Fruit fly (Drosophila melanogaster): ENCODE results near the gene Nepl6.

Gene Nepl6

DNA sequence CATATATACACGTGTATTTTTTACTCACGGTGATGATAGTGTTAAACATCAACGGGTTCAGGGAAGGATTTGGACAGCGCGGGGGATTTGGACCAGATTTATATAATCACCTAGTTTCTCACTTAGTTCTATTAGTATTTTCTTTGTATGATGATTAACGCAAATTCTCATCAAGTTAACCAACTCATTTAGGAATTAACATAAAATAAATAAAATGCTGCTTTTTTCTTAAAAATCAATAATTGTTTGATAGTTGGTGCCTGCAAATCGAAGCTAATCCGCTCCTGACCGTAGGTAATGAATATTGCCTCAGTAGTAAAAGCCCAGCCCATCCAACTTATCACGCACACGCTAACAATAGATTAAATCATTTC, 33.5 kb downstream of the Nepl6 start (continued):
- TF ChIP-seq corto (GFP tag; optimal IDR thresholded peaks at IDR 0.05) (no peak), maf-S (GFP tag; optimal IDR thresholded peaks at IDR 0.05) (peak; percentile 70), al (GFP tag; IDR thresholded peaks at IDR 0.05) (peak; percentile 82), pum (GFP tag; optimal IDR thresholded peaks at IDR 0.05) (peak; percentile 83), CG1832 (GFP tag; optimal IDR thresholded peaks at IDR 0.05) (no peak), CG10147 (GFP tag; optimal IDR thresholded peaks at IDR 0.05) (peak; percentile 84), gem (tag; optimal IDR thresholded peaks at IDR 0.05) (peak; percentile 92), cwo (GFP tag; optimal IDR thresholded peaks at IDR 0.05) (peak; percentile 98), pzg (GFP tag; optimal IDR thresholded peaks at IDR 0.05) (no peak), CG3065 (GFP tag; optimal IDR thresholded peaks at IDR 0.05) (peak; percentile 15), gcm (GFP tag; optimal IDR thresholded peaks at IDR 0.05) (peak; percentile 17), Optix (GFP tag; IDR thresholded peaks at IDR 0.05) (peak; percentile 63; the same call in 2 of the 3 replicates), CG8388 (GFP tag; optimal IDR thresholded peaks at IDR 0.05) (peak; percentile 39), CG14441 (GFP tag; IDR thresholded peaks at IDR 0.05) (peak; percentile 88), CG17361 (GFP tag; IDR thresholded peaks at IDR 0.05) (peak; percentile 71; the same call in 2 of the 3 replicates), CG4424 (GFP tag; optimal IDR thresholded peaks at IDR 0.05) (peak; percentile 78), chn (GFP tag; optimal IDR thresholded peaks at IDR 0.05) (peak; percentile 65), Gug (GFP tag; IDR thresholded peaks at IDR 0.05) (peak; percentile 74; the same call in 3 of the 4 replicates), vnd (GFP tag; IDR thresholded peaks at IDR 0.05; ENCODE audit: partially characterized antibody) (no peak), chinmo (GFP tag; IDR thresholded peaks at IDR 0.05; ENCODE audit: partially characterized antibody) (no peak), NfI (GFP tag; optimal IDR thresholded peaks at IDR 0.05) (peak; percentile 89), C15 (GFP tag; IDR thresholded peaks at IDR 0.05) (peak; percentile 65; the same call in 1 of the 3 replicates), mam (GFP tag; optimal IDR thresholded peaks at IDR 0.05) (peak; percentile 96), CG17829 (tag; optimal IDR thresholded peaks at IDR 0.05) (peak; percentile 70), CG9817 (tag; optimal IDR thresholded peaks at IDR 0.05) (peak; percentile 94), gsb (GFP tag; IDR thresholded peaks at IDR 0.05) (peak; percentile 78), CG10321 (GFP tag; IDR thresholded peaks at IDR 0.05) (no peak), schlank (tag; optimal IDR thresholded peaks at IDR 0.05) (peak; percentile 79), CG15479 (GFP tag; optimal IDR thresholded peaks at IDR 0.05) (no peak), Hey (tag; optimal IDR thresholded peaks at IDR 0.05) (no peak), ranshi (GFP tag; IDR thresholded peaks at IDR 0.05) (peak; percentile 90), CG10462 (GFP tag; optimal IDR thresholded peaks at IDR 0.05) (peak; percentile 68), az2 (GFP tag; optimal IDR thresholded peaks at IDR 0.05) (peak; percentile 68), Spps (tag; optimal IDR thresholded peaks at IDR 0.05) (peak; percentile 2), cad (GFP tag; optimal IDR thresholded peaks at IDR 0.05) (no peak), Xbp1 (GFP tag; optimal IDR thresholded peaks at IDR 0.05) (peak; percentile 72), sqz (GFP tag; optimal IDR thresholded peaks at IDR 0.05) (peak; percentile 45), CG15696 (tag; optimal IDR thresholded peaks at IDR 0.05) (peak; percentile 55), knrl (GFP tag; IDR thresholded peaks at IDR 0.05; ENCODE audit: partially characterized antibody) (peak; percentile 47; the same call in 1 of the 3 replicates), Ets65A (GFP tag) (peak; percentile 94), Vsx1 (GFP tag; optimal IDR thresholded peaks at IDR 0.05) (peak; percentile 56), da (GFP tag; optimal IDR thresholded peaks at IDR 0.05) (peak; percentile 38), Lhr (GFP tag; optimal IDR thresholded peaks at IDR 0.05) (peak; percentile 18), zen2 (GFP tag; IDR thresholded peaks at IDR 0.05; ENCODE audit: partially characterized antibody) (no peak), Poxn (GFP tag; IDR thresholded peaks at IDR 0.05) (peak; percentile 69), unc-4 (GFP tag; IDR thresholded peaks at IDR 0.05; ENCODE audit: partially characterized antibody) (no peak), Hmr (GFP tag; optimal IDR thresholded peaks at IDR 0.05) (peak; percentile 90), CG17802 (tag; optimal IDR thresholded peaks at IDR 0.05) (peak; percentile 35), bowl (GFP tag; IDR thresholded peaks at IDR 0.05) (no peak), tgo (GFP tag; IDR thresholded peaks at IDR 0.05) (peak; percentile 88)

All from whole organism, embryonic.